Fruit fly (Drosophila melanogaster) whole organism, wandering third instar larva: ENCODE data around the gene Ranbp16.

Experiments
- Abd-B ChIP-seq: fragments of >200 bp; optimal IDR thresholded peaks from 2 replicates; lab custom pipeline; 2017; ENCODE audit warnings: missing biosample characterization, missing genetic modification characterization
- CG32264 ChIP-seq: fragments of 200-800 bp; sonication (Bioruptor generic); optimal IDR thresholded peaks from 2 replicates; lab custom pipeline; 2016; ENCODE audit warnings: missing biosample characterization, missing genetic modification characterization
- Dfd ChIP-seq: fragments of >200 bp; optimal IDR thresholded peaks from 2 replicates; lab custom pipeline; 2017; ENCODE audit warnings: missing biosample characterization, missing genetic modification characterization
- Dif ChIP-seq: fragments of 200-275, 200-300 bp; sonication (Bioruptor generic); optimal IDR thresholded peaks from 2 replicates; lab custom pipeline; 2018; ENCODE audit warnings: missing biosample characterization, missing genetic modification characterization; ENCODE audit not compliant: partially characterized antibody
- Mio ChIP-seq: sonication (Bioruptor generic); optimal IDR thresholded peaks from 2 replicates; lab custom pipeline; 2016; ENCODE audit warnings: missing biosample characterization, missing genetic modification characterization
- Myc ChIP-seq: fragments of >200 bp; optimal IDR thresholded peaks from 2 replicates; lab custom pipeline; 2017
- brk ChIP-seq: fragments of 200-800 bp; sonication (Bioruptor generic); optimal IDR thresholded peaks from 2 replicates; lab custom pipeline; 2016; ENCODE audit warnings: missing biosample characterization, mild to moderate bottlenecking, missing genetic modification characterization
- ey ChIP-seq: fragments of 200-800 bp; sonication (Bioruptor generic); optimal IDR thresholded peaks from 2 replicates; lab custom pipeline; 2016; ENCODE audit warnings: missing biosample characterization, missing genetic modification characterization
- fru ChIP-seq: fragments of 200-800 bp; sonication (Bioruptor generic); optimal IDR thresholded peaks from 3 replicates; lab custom pipeline; 2016; ENCODE audit warnings: missing biosample characterization, mild to moderate bottlenecking, missing genetic modification characterization
- lola ChIP-seq: fragments of >200 bp; optimal IDR thresholded peaks from 2 replicates; lab custom pipeline; 2017; ENCODE audit warnings: missing biosample characterization, missing genetic modification characterization
- pan ChIP-seq: fragments of >200 bp; optimal IDR thresholded peaks from 2 replicates; lab custom pipeline; 2017
- rgr ChIP-seq: fragments of 200-800 bp; sonication (Bioruptor generic); optimal IDR thresholded peaks from 3 replicates; lab custom pipeline; 2016; ENCODE audit warnings: missing biosample characterization, mild to moderate bottlenecking, missing genetic modification characterization
- sage ChIP-seq: fragments of 200-800 bp; sonication (Bioruptor generic); optimal IDR thresholded peaks from 2 replicates; lab custom pipeline; 2016; ENCODE audit warnings: missing biosample characterization, mild to moderate bottlenecking, missing genetic modification characterization
- usp ChIP-seq: fragments of >200 bp; optimal IDR thresholded peaks from 2 replicates; lab custom pipeline; 2017; ENCODE audit warnings: missing biosample characterization, missing genetic modification characterization

- no peak for TF ChIP-seq rgr (GFP tag; lab: Kevin White, UChicago)
- no peak for TF ChIP-seq Mio (GFP tag; lab: Kevin White, UChicago)
- TF ChIP-seq pan (lab: Kevin White, UChicago) = no peak
- TF ChIP-seq lola (GFP tag; lab: Kevin White, UChicago) = no peak
- no peak for TF ChIP-seq sage (GFP tag; lab: Kevin White, UChicago)
- TF ChIP-seq Dif (GFP tag; lab: Kevin White, UChicago) = no peak
- no peak for TF ChIP-seq Dfd (GFP tag; lab: Kevin White, UChicago)
- no peak for TF ChIP-seq CG32264 (GFP tag; lab: Kevin White, UChicago)
- no peak for TF ChIP-seq Myc
- TF ChIP-seq ey = no peak
- no peak for TF ChIP-seq brk (GFP tag; lab: Kevin White, UChicago)
- no peak for TF ChIP-seq fru (GFP tag; lab: Kevin White, UChicago)
- TF ChIP-seq Abd-B (GFP tag; lab: Kevin White, UChicago) = no peak
- TF ChIP-seq usp (GFP tag; lab: Kevin White, UChicago) = no peak
Observed at dm6 chrX:15941527-15941926, 7.9 kb upstream of the Ranbp16 start.
